Worm (Caenorhabditis elegans) whole organism, late embryonic: ENCODE measurements around the gene Y11D7A.8.
"Not testable (repeated sequence)": the region's sequence is repeated elsewhere in the genome, so short reads cannot be mapped to it uniquely, and the experiment has no call there.

Experiments used
- K09A11.1 ChIP-seq: sonication (generic microtip); optimal IDR thresholded peaks from 2 replicates; lab custom pipeline; 2017; ENCODE audit warnings: antibody characterized with exemption, mild to moderate bottlenecking, missing genetic modification characterization, missing compliant biosample characterization; ENCODE audit not compliant: insufficient read depth
- Y22D7AL.16 ChIP-seq: sonication (generic microtip); optimal IDR thresholded peaks from 2 replicates; lab custom pipeline; 2016; ENCODE audit warnings: missing genetic modification characterization, missing compliant biosample characterization
- ama-1 ChIP-seq: fragments of 150-350 bp; optimal IDR thresholded peaks from 2 replicates; lab custom pipeline; 2014
- ceh-14 ChIP-seq: sonication (generic microtip); optimal IDR thresholded peaks from 2 replicates; lab custom pipeline; 2016; ENCODE audit warnings: missing genotype, missing genetic modification characterization, missing compliant biosample characterization
- ceh-19 ChIP-seq: fragments of 200-800 bp; sonication (Bioruptor generic); optimal IDR thresholded peaks from 2 replicates; lab custom pipeline; 2018; ENCODE audit warnings: mild to moderate bottlenecking, missing genetic modification characterization, missing compliant biosample characterization
- ceh-22 ChIP-seq: sonication (generic microtip); optimal IDR thresholded peaks from 2 replicates; lab custom pipeline; 2017; ENCODE audit warnings: missing biosample characterization, missing genetic modification characterization
- ceh-24 ChIP-seq: sonication (generic microtip); optimal IDR thresholded peaks from 2 replicates; lab custom pipeline; 2016; ENCODE audit warnings: mild to moderate bottlenecking, missing genetic modification characterization, missing compliant biosample characterization
- ceh-30 ChIP-seq: fragments of 150-350 bp; optimal IDR thresholded peaks from 2 replicates; lab custom pipeline; 2014; ENCODE audit warnings: missing biosample characterization, missing genetic modification characterization
- ceh-45 ChIP-seq: fragments of 200-800 bp; sonication (Bioruptor generic); IDR thresholded peaks from 2 replicates; pipeline ENCODE4 v1.3.6; 2022; ENCODE audit warnings: missing genetic modification reagents, missing genetic modification characterization, missing compliant biosample characterization
- ceh-48 ChIP-seq: sonication (generic microtip); optimal IDR thresholded peaks from 2 replicates; lab custom pipeline; 2016; ENCODE audit warnings: missing genetic modification characterization, inconsistent platforms, missing compliant biosample characterization
- ceh-9 ChIP-seq: sonication (generic microtip); optimal IDR thresholded peaks from 2 replicates; lab custom pipeline; 2016; ENCODE audit warnings: mild to moderate bottlenecking, missing genetic modification characterization, inconsistent platforms, missing compliant biosample characterization
- dve-1 ChIP-seq: sonication (generic microtip); optimal IDR thresholded peaks from 2 replicates; lab custom pipeline; 2017; ENCODE audit warnings: antibody characterized with exemption, mild to moderate bottlenecking, missing genetic modification characterization, missing compliant biosample characterization
- elt-2 ChIP-seq: sonication (generic microtip); optimal IDR thresholded peaks from 2 replicates; lab custom pipeline; 2016; ENCODE audit warnings: missing genetic modification reagents, missing genetic modification characterization, missing compliant biosample characterization
- fax-1 ChIP-seq: sonication (generic microtip); optimal IDR thresholded peaks from 2 replicates; lab custom pipeline; 2016; ENCODE audit warnings: missing genotype, missing genetic modification characterization, missing compliant biosample characterization
- fkh-6 ChIP-seq: sonication (generic microtip); optimal IDR thresholded peaks from 2 replicates; lab custom pipeline; 2016; ENCODE audit warnings: missing genetic modification characterization, missing compliant biosample characterization
- gmeb-2 ChIP-seq: sonication (generic microtip); optimal IDR thresholded peaks from 2 replicates; lab custom pipeline; 2016; ENCODE audit warnings: missing genetic modification characterization, inconsistent platforms, missing compliant biosample characterization
- hlh-13 ChIP-seq: fragments of 200-800 bp; sonication (Bioruptor generic); optimal IDR thresholded peaks from 2 replicates; lab custom pipeline; 2018; ENCODE audit warnings: mild to moderate bottlenecking, missing genetic modification characterization, missing compliant biosample characterization
- hlh-15 ChIP-seq: sonication (generic microtip); optimal IDR thresholded peaks from 2 replicates; lab custom pipeline; 2016; ENCODE audit warnings: missing genetic modification characterization, missing compliant biosample characterization
- hlh-30 ChIP-seq: sonication (generic microtip); optimal IDR thresholded peaks from 2 replicates; lab custom pipeline; 2017; ENCODE audit warnings: antibody characterized with exemption, missing genetic modification characterization, missing compliant biosample characterization; ENCODE audit not compliant: insufficient read depth
- lim-6 ChIP-seq: sonication (generic microtip); optimal IDR thresholded peaks from 2 replicates; lab custom pipeline; 2016; ENCODE audit warnings: missing genetic modification characterization, missing compliant biosample characterization
- lin-11 ChIP-seq: fragments of 200-800 bp; sonication (Bioruptor generic); optimal IDR thresholded peaks from 2 replicates; lab custom pipeline; 2018; ENCODE audit warnings: mild to moderate bottlenecking, missing genetic modification characterization, missing compliant biosample characterization
- mec-3 ChIP-seq: sonication (generic microtip); optimal IDR thresholded peaks from 2 replicates; lab custom pipeline; 2016; ENCODE audit warnings: borderline replicate concordance, missing genetic modification characterization, missing compliant biosample characterization
- nhr-232 ChIP-seq: sonication (generic microtip); optimal IDR thresholded peaks from 2 replicates; lab custom pipeline; 2016; ENCODE audit warnings: missing genetic modification characterization, missing compliant biosample characterization
- npax-4 ChIP-seq: sonication (generic microtip); optimal IDR thresholded peaks from 2 replicates; lab custom pipeline; 2016; ENCODE audit warnings: missing genetic modification characterization, missing compliant biosample characterization
- pag-3 ChIP-seq: sonication (generic microtip); optimal IDR thresholded peaks from 2 replicates; lab custom pipeline; 2016; ENCODE audit warnings: missing compliant biosample characterization, missing genetic modification characterization, borderline replicate concordance
- pha-2 ChIP-seq: sonication (generic microtip); optimal IDR thresholded peaks from 2 replicates; lab custom pipeline; 2017; ENCODE audit warnings: mild to moderate bottlenecking, missing genetic modification characterization, missing compliant biosample characterization
- pha-4 ChIP-seq: fragments of 150-350 bp; optimal IDR thresholded peaks from 2 replicates; lab custom pipeline; 2018; ENCODE audit warnings: missing biosample characterization, missing genetic modification reagents, missing genetic modification characterization
- sdc-2 ChIP-seq: sonication (generic microtip); optimal IDR thresholded peaks from 2 replicates; lab custom pipeline; 2016; ENCODE audit warnings: missing genotype, missing genetic modification characterization, missing compliant biosample characterization
- sox-4 ChIP-seq: sonication (generic microtip); optimal IDR thresholded peaks from 2 replicates; lab custom pipeline; 2017; ENCODE audit warnings: mild to moderate bottlenecking, missing genetic modification characterization, inconsistent platforms, missing compliant biosample characterization
- syd-9 ChIP-seq: sonication (generic microtip); optimal IDR thresholded peaks from 2 replicates; lab custom pipeline; 2016; ENCODE audit warnings: mild to moderate bottlenecking, missing genetic modification characterization, moderate library complexity, missing compliant biosample characterization
- tbx-2 ChIP-seq: sonication (generic microtip); optimal IDR thresholded peaks from 2 replicates; lab custom pipeline; 2016; ENCODE audit warnings: missing genetic modification characterization, missing compliant biosample characterization
- unc-3 ChIP-seq, 2 experiments: fragments of 200-800 bp in 1 of 2; sonication (Bioruptor generic) in 1 of 2; sonication (generic microtip) in 1 of 2; conservative IDR thresholded peaks in 1 of 2; optimal IDR thresholded peaks in 1 of 2; 2 replicates each; pipeline versions ENCODE4 v1.3.6 to Lab custom; 2016 to 2022; ENCODE audit warnings: missing compliant biosample characterization in 2 of 2, missing genetic modification characterization in 2 of 2, missing genetic modification reagents in 1 of 2
- zip-5 ChIP-seq: sonication (generic microtip); optimal IDR thresholded peaks from 2 replicates; lab custom pipeline; 2016; ENCODE audit warnings: missing genetic modification characterization, missing compliant biosample characterization

Gene Y11D7A.8

ce11 chrIV:9245423-9245822 lies 5.8 kb upstream of the Y11D7A.8 start, which contains the start of gene Y11D7A.5:
Gene Y11D7A.5, minus strand, starts transcription at chrIV:9245523.
- no peak for TF ChIP-seq npax-4 (tag; lab: Kevin White, UChicago)

- not testable (repeated sequence) for TF ChIP-seq sdc-2; ceh-45 (GFP tag; lab: Robert Waterston, UW); ceh-9 (tag; lab: Kevin White, UChicago)
Measured at ce11 chrIV:9249219-9249618, 2.0 kb upstream of the Y11D7A.8 start, which contains the start of gene Y11D7A.7. Gene Y11D7A.7, plus strand, starts transcription at chrIV:9249519.

ce11 chrIV:9256017-9256416 lies 4.8 kb downstream of the Y11D7A.8 start, which contains the start of gene Y11D7A.9:
Gene Y11D7A.9, minus strand, starts transcription at chrIV:9256117.
- TF ChIP-seq ceh-14 (no peak), hlh-30 (tag; lab: Kevin White, UChicago) (no peak), elt-2 (tag; lab: Kevin White, UChicago) (no peak), ceh-24 (no peak), ceh-30 (no peak), zip-5 (tag; lab: Kevin White, UChicago) (no peak), lim-6 (tag; lab: Kevin White, UChicago) (no peak), hlh-15 (no peak), mec-3 (tag; lab: Kevin White, UChicago) (no peak), sox-4 (tag; lab: Kevin White, UChicago) (no peak), ceh-48 (no peak), dve-1 (tag; lab: Kevin White, UChicago) (no peak), K09A11.1 (tag; lab: Kevin White, UChicago) (no peak), lin-11 (tag; lab: Kevin White, UChicago) (no peak), ceh-22 (tag; lab: Kevin White, UChicago) (no peak)
- TF ChIP-seq, all 69 proteins: peak for 0

- TF ChIP-seq ceh-19 (GFP tag; lab: Kevin White, UChicago): no peak
- TF ChIP-seq unc-3 (GFP tag; conservative IDR thresholded peaks at IDR 0.05; lab: Robert Waterston, UW): no peak
- TF ChIP-seq unc-3 (tag; optimal IDR thresholded peaks at IDR 0.05; lab: Kevin White, UChicago): no peak
- TF ChIP-seq pag-3 (tag; lab: Kevin White, UChicago): no peak
- TF ChIP-seq gmeb-2 (tag; lab: Kevin White, UChicago): no peak
- no peak for TF ChIP-seq fax-1 (tag; lab: Kevin White, UChicago)
- TF ChIP-seq sox-4 (tag; lab: Kevin White, UChicago): no peak
- no peak for TF ChIP-seq lin-11 (tag; lab: Kevin White, UChicago)
- no peak for TF ChIP-seq Y22D7AL.16 (tag; lab: Kevin White, UChicago)
- TF ChIP-seq zip-5 (tag; lab: Kevin White, UChicago): no peak
- TF ChIP-seq syd-9: no peak
- no peak for TF ChIP-seq fkh-6
- TF ChIP-seq sdc-2: no peak
- TF ChIP-seq ceh-30: no peak
- no peak for TF ChIP-seq npax-4 (tag; lab: Kevin White, UChicago)
- TF ChIP-seq hlh-13 (GFP tag; lab: Kevin White, UChicago): no peak
- TF ChIP-seq nhr-232: no peak
- TF ChIP-seq elt-2 (tag; lab: Kevin White, UChicago): no peak
- TF ChIP-seq tbx-2 (tag; lab: Kevin White, UChicago): no peak
- TF ChIP-seq pha-4 (tag; lab: Kevin White, UChicago): no peak
- TF ChIP-seq hlh-15: no peak
Measured at ce11 chrIV:9256865-9257264, 5.7 kb downstream of the Y11D7A.8 start.

- TF ChIP-seq pha-2 (tag; lab: Kevin White, UChicago) (no peak), ama-1 (lab: Kevin White, UChicago) (peak; percentile 25), pag-3 (tag; lab: Kevin White, UChicago) (no peak)
Measured at ce11 chrIV:9258547-9258946, 7.4 kb downstream of the Y11D7A.8 start.
